Fruit fly (Drosophila melanogaster): Measurements from ENCODE around the gene Hsc70-3.

Gene Hsc70-3

dm6 chrX:11828336-11829007, 21.6 kb upstream of the Hsc70-3 start:
- TF ChIP-seq HLH4C (GFP tag; IDR thresholded peaks at IDR 0.05; ENCODE audit: partially characterized antibody): peak; percentile 85
- no peak for TF ChIP-seq Hmr (GFP tag; optimal IDR thresholded peaks at IDR 0.05)
- TF ChIP-seq Scr (GFP tag; IDR thresholded peaks at IDR 0.05; ENCODE audit: partially characterized antibody): peak; percentile 22; the same call in 1 of the 2 replicates
- TF ChIP-seq CG1832 (GFP tag; optimal IDR thresholded peaks at IDR 0.05): peak; percentile 81
- 0 out of 4 replicates have a peak, but pooled peaks have one; percentile 27 for TF ChIP-seq chinmo (GFP tag; IDR thresholded peaks at IDR 0.05; ENCODE audit: partially characterized antibody)
- no peak for TF ChIP-seq grau (tag; optimal IDR thresholded peaks at IDR 0.05)
- TF ChIP-seq CG7963 (GFP tag; IDR thresholded peaks at IDR 0.05; ENCODE audit: partially characterized antibody): 0 out of 3 replicates have a peak, but pooled peaks have one; percentile 25
- peak; percentile 59; the same call in 1 of the 2 replicates for TF ChIP-seq tna (GFP tag; IDR thresholded peaks at IDR 0.05; ENCODE audit: partially characterized antibody)
- TF ChIP-seq CG16813 (GFP tag; IDR thresholded peaks at IDR 0.05; ENCODE audit: partially characterized antibody): peak; percentile 50
- TF ChIP-seq CG14860 (GFP tag; IDR thresholded peaks at IDR 0.05; ENCODE audit: partially characterized antibody): peak; percentile 78
- peak; percentile 61; the same call in 1 of the 3 replicates for TF ChIP-seq CG6791 (GFP tag; IDR thresholded peaks at IDR 0.05; ENCODE audit: partially characterized antibody)
- TF ChIP-seq CG9215 (GFP tag; IDR thresholded peaks at IDR 0.05): no peak
- 0 out of 2 replicates have a peak, but pooled peaks have one; percentile 46 for TF ChIP-seq nerfin-2 (GFP tag; IDR thresholded peaks at IDR 0.05; ENCODE audit: partially characterized antibody)
- peak; percentile 30 for TF ChIP-seq D19B (GFP tag; optimal IDR thresholded peaks at IDR 0.05)
- TF ChIP-seq ash1 (GFP tag; optimal IDR thresholded peaks at IDR 0.05): no peak
- TF ChIP-seq bigmax (GFP tag; optimal IDR thresholded peaks at IDR 0.05): no peak
- TF ChIP-seq Bgb (GFP tag; IDR thresholded peaks at IDR 0.05; ENCODE audit: partially characterized antibody): peak; percentile 40; the same call in 1 of the 2 replicates
- TF ChIP-seq CG34224 (GFP tag; IDR thresholded peaks at IDR 0.05; ENCODE audit: partially characterized antibody): 0 out of 3 replicates have a peak, but pooled peaks have one; percentile 31
- 0 out of 2 replicates have a peak, but pooled peaks have one; percentile 14 for TF ChIP-seq bbx (GFP tag; IDR thresholded peaks at IDR 0.05; ENCODE audit: partially characterized antibody)
- TF ChIP-seq Trl (optimal IDR thresholded peaks at IDR 0.05): peak; percentile 20 to 21
- TF ChIP-seq Trl (GFP tag; optimal IDR thresholded peaks at IDR 0.05): no peak
- TF ChIP-seq mld (GFP tag; IDR thresholded peaks at IDR 0.05; ENCODE audit: partially characterized antibody): 0 out of 3 replicates have a peak, but pooled peaks have one; percentile 20
- TF ChIP-seq CG8478 (optimal IDR thresholded peaks at IDR 0.05): peak; percentile 64
- TF ChIP-seq vnd (GFP tag; IDR thresholded peaks at IDR 0.05; ENCODE audit: partially characterized antibody): 0 out of 3 replicates have a peak, but pooled peaks have one; percentile 27

dm6 chrX:11823003-11823402, 16.1 kb upstream of the Hsc70-3 start:
- TF ChIP-seq btn (GFP tag; optimal IDR thresholded peaks at IDR 0.05) (no peak), CG17361 (GFP tag; IDR thresholded peaks at IDR 0.05) (no peak), CG16779 (GFP tag; IDR thresholded peaks at IDR 0.05) (no peak), CG11093 (GFP tag; IDR thresholded peaks at IDR 0.05) (no peak), bbx (GFP tag; IDR thresholded peaks at IDR 0.05; ENCODE audit: partially characterized antibody) (no peak), fd3F (GFP tag; optimal IDR thresholded peaks at IDR 0.05) (no peak), Dref (GFP tag; IDR thresholded peaks at IDR 0.05) (no peak), disco-r (GFP tag; optimal IDR thresholded peaks at IDR 0.05) (no peak), HmgZ (tag; optimal IDR thresholded peaks at IDR 0.05) (peak; percentile 21), wdn (GFP tag; IDR thresholded peaks at IDR 0.05) (no peak), Ada2b (GFP tag; IDR thresholded peaks at IDR 0.05) (no peak), rib (GFP tag; IDR thresholded peaks at IDR 0.05) (no peak), pita (GFP tag; optimal IDR thresholded peaks at IDR 0.05) (no peak), CG1792 (GFP tag; optimal IDR thresholded peaks at IDR 0.05) (no peak), nom (GFP tag; optimal IDR thresholded peaks at IDR 0.05) (peak; percentile 70), CG17612 (GFP tag; IDR thresholded peaks at IDR 0.05) (no peak), CG7271 (tag; optimal IDR thresholded peaks at IDR 0.05) (no peak), unpg (GFP tag; optimal IDR thresholded peaks at IDR 0.05) (no peak), jigr1 (GFP tag; IDR thresholded peaks at IDR 0.05) (no peak), Xrp1 (GFP tag; IDR thresholded peaks at IDR 0.05) (peak; percentile 30; the same call in 1 of the 2 replicates), Sry-β (GFP tag; optimal IDR thresholded peaks at IDR 0.05) (no peak), Adf1 (GFP tag; IDR thresholded peaks at IDR 0.05) (no peak), az2 (GFP tag; optimal IDR thresholded peaks at IDR 0.05) (no peak), CG14860 (GFP tag; IDR thresholded peaks at IDR 0.05; ENCODE audit: partially characterized antibody) (no peak), pum (GFP tag; optimal IDR thresholded peaks at IDR 0.05) (no peak), CG9932 (GFP tag; IDR thresholded peaks at IDR 0.05) (no peak)
